Worm (Caenorhabditis elegans) whole organism, early embryonic: ENCODE results near the gene mom-1.

Experiments
- B0310.2 ChIP-seq: sonication (generic microtip); optimal IDR thresholded peaks from 2 replicates; lab custom pipeline; 2016; ENCODE audit warnings: mild to moderate bottlenecking, missing genetic modification characterization, missing compliant biosample characterization
- ama-1 ChIP-seq: fragments of 150-350 bp; optimal IDR thresholded peaks from 2 replicates; lab custom pipeline; 2014
- ceh-13 ChIP-seq: fragments of 200-800 bp; sonication (Bioruptor generic); optimal IDR thresholded peaks from 2 replicates; lab custom pipeline; 2018; ENCODE audit warnings: mild to moderate bottlenecking, missing genetic modification characterization, missing compliant biosample characterization
- ceh-36 ChIP-seq: sonication (generic microtip); optimal IDR thresholded peaks from 2 replicates; lab custom pipeline; 2016; ENCODE audit warnings: missing genetic modification characterization, inconsistent platforms, missing compliant biosample characterization
- ets-7 ChIP-seq: sonication (generic microtip); optimal IDR thresholded peaks from 2 replicates; lab custom pipeline; 2016; ENCODE audit warnings: missing genotype, missing genetic modification characterization, missing compliant biosample characterization
- hmbx-1 ChIP-seq: sonication (generic microtip); optimal IDR thresholded peaks from 2 replicates; lab custom pipeline; 2016; ENCODE audit warnings: mild to moderate bottlenecking, missing genetic modification characterization, missing compliant biosample characterization
- pes-1 ChIP-seq: fragments of 200-800 bp; sonication (Bioruptor generic); IDR thresholded peaks from 2 replicates; pipeline ENCODE4 v1.3.6; 2022; ENCODE audit warnings: missing genetic modification reagents, missing genetic modification characterization, missing compliant biosample characterization
- tbx-11 ChIP-seq: fragments of 200-800 bp; sonication (Bioruptor generic); IDR thresholded peaks from 2 replicates; pipeline ENCODE4 v1.3.6; 2022; ENCODE audit warnings: missing genetic modification characterization, missing compliant biosample characterization

ce11 chrX:6291632-6292031 is 1.3 kb upstream of the mom-1 start, which contains the start of gene lev-9:
- no peak for TF ChIP-seq ets-7 (tag; lab: Kevin White, UChicago)
- TF ChIP-seq tbx-11 (GFP tag; lab: Robert Waterston, UW): no peak
- no peak for TF ChIP-seq hmbx-1 (tag; lab: Kevin White, UChicago)
- no peak for TF ChIP-seq B0310.2 (tag; lab: Kevin White, UChicago)
- no peak for TF ChIP-seq ceh-36 (tag; lab: Kevin White, UChicago)
- TF ChIP-seq ama-1 (lab: Kevin White, UChicago): no peak
- no peak for TF ChIP-seq ceh-13 (GFP tag; lab: Kevin White, UChicago)
- no peak for TF ChIP-seq pes-1 (GFP tag; lab: Robert Waterston, UW)
